Worm (Caenorhabditis elegans): ENCODE measurements around the gene srw-15.
"Not testable (repeated sequence)": the region's sequence is repeated elsewhere in the genome, so short reads cannot be mapped to it uniquely, and the experiment has no call there.

Gene srw-15

DNA sequence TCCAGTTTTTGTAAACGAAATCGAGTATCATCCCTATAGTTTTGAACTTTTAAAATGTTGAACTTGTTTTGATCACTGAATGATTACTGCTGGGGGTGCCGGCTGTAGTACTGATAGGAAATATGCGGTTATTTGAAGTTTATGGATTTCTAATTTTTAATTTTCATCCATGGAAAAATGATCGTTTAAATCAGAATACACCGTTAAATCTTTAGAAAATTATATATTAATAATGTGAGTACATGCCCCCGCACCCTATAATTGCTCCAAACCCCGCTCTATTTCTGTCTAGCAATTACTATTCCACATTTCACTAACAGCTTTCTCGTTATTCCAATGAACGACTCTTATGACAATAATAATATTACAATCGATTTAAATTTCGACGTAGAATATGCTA is 30.6 kb upstream of the srw-15 start, which contains the start of gene Y75B12B.10:
Gene Y75B12B.10 (plus strand): TSS at position 301 of the 400 bp plus-strand sequence.
- TF ChIP-seq ceh-2 (tag; optimal IDR thresholded peaks at IDR 0.05) (no peak), ahr-1 (tag; optimal IDR thresholded peaks at IDR 0.05) (no peak), unc-86 (tag; optimal IDR thresholded peaks at IDR 0.05) (no peak), unc-55 (GFP tag; optimal IDR thresholded peaks at IDR 0.05) (no peak), tbx-7 (tag; optimal IDR thresholded peaks at IDR 0.05) (no peak), pax-1 (tag; optimal IDR thresholded peaks at IDR 0.05) (no peak), pha-4 (tag; optimal IDR thresholded peaks at IDR 0.05) (no peak), ceh-48 (tag; optimal IDR thresholded peaks at IDR 0.05) (no peak), unc-3 (GFP tag; conservative IDR thresholded peaks at IDR 0.05) (no peak), unc-3 (tag; optimal IDR thresholded peaks at IDR 0.05) (no peak), npax-4 (tag; optimal IDR thresholded peaks at IDR 0.05) (no peak)

DNA sequence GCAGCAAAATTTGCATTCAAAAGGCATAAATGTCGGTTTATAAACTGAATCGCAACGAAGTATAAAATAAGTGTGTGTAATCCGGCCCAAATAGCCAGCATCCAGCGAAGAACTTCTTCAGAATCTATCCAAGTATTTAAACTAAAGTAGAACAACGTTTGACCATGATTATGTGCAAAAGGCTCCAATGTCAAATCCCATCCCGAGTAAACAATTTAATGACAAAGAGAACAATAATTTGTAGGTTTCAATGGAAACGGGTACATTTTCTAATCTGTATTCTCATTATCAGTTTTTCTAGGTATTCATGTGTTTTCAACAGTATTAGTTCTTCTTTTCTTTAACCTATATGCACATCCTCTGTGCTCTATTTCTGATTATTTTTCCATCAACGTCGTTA is 22.7 kb upstream of the srw-15 start, which contains the start of gene C41G6.12:
Gene C41G6.12 (minus strand): TSS at position 101 of the 400 bp plus-strand sequence.
- not testable (repeated sequence) for TF ChIP-seq fkh-6, elt-2, ceh-30 (tag; optimal IDR thresholded peaks at IDR 0.05)

DNA sequence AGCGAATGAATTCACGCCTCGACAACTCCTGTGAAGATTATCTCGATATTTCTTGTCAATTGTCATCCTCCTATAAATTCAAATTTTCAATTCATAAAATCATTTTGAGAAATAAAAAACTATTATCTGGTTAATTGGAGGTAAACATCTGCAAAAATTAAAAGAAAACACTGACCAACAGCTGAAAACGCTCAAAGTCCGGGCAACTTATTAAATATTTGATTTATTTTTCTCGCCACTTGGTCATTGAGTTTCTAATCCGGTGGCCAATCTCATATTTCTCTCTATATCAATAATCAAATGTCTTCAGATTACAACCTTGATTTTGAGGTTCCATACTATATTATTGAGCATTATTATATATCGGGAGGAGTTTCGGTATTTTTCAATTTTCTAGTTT is 18.5 kb upstream of the srw-15 start, which contains the start of gene sri-24:
Gene sri-24 (plus strand): TSS at position 301 of the 400 bp plus-strand sequence.
- TF ChIP-seq nhr-232, pros-1, ceh-9 (tag; optimal IDR thresholded peaks at IDR 0.05): not testable (repeated sequence)

DNA sequence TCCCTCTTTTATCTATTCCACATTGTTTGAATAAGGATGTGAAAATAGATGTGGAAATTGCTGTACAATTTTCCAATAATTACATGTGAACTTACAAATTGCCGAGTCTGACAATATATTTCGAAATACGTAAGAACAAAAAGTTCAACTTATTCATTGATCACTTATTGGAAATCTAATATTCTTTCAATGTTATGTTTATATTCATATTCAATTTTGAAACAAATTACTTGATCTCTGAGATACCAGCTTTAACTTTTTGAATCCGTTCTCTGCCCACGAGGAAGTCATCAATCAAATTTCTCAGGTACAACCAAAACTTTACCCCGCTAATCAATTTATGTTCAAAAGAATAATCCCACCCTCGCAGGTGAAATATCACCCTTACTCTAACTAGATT is 15.2 kb upstream of the srw-15 start, which contains the start of gene sri-26:
Gene sri-26 (plus strand): TSS at position 301 of the 400 bp plus-strand sequence.
- not testable (repeated sequence) for TF ChIP-seq ceh-30, hlh-8, syd-9 (tag; optimal IDR thresholded peaks at IDR 0.05)

DNA sequence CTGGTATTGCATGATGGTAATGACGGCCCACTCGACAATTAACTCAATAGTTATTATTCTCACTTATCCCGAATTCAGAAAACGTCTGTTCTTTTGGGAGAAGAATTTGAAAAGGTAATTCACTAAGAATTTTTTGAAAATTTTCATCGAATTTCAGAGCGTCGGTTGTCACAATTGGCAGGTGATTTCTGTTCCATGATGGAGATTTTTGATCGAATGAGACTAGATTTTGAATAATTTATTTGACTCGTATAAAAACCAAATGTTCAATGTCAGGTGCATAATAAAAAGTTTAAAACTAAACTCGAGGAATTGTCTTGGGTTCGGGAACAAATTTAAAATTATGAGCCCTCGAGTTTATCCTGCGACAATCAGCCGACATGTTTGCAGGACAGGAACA is 13.6 kb upstream of the srw-15 start, which contains the start of gene sri-25:
Gene sri-25 (plus strand): TSS at position 301 of the 400 bp plus-strand sequence.
- TF ChIP-seq elt-2 (tag; optimal IDR thresholded peaks at IDR 0.05) (no peak), unc-42 (tag; optimal IDR thresholded peaks at IDR 0.05) (no peak), ceh-14 (tag; optimal IDR thresholded peaks at IDR 0.05) (no peak), Y22D7AL.16 (tag; optimal IDR thresholded peaks at IDR 0.05) (no peak), dve-1 (tag; optimal IDR thresholded peaks at IDR 0.05) (no peak), fkh-6 (tag; optimal IDR thresholded peaks at IDR 0.05) (no peak), fkh-10 (GFP tag; optimal IDR thresholded peaks at IDR 0.05) (no peak), nhr-232 (tag; optimal IDR thresholded peaks at IDR 0.05) (no peak), hlh-30 (tag; optimal IDR thresholded peaks at IDR 0.05; ENCODE audit: insufficient read depth) (no peak), che-1 (tag; optimal IDR thresholded peaks at IDR 0.05) (no peak), rnt-1 (tag; optimal IDR thresholded peaks at IDR 0.05) (no peak), ceh-22 (tag; optimal IDR thresholded peaks at IDR 0.05) (no peak), pqm-1 (tag; optimal IDR thresholded peaks at IDR 0.05) (no peak), unc-3 (GFP tag; conservative IDR thresholded peaks at IDR 0.05) (no peak), unc-3 (tag; optimal IDR thresholded peaks at IDR 0.05) (no peak), F13H6.1 (tag; optimal IDR thresholded peaks at IDR 0.05) (no peak), ceh-19 (GFP tag; optimal IDR thresholded peaks at IDR 0.05) (no peak), ttx-3 (tag; optimal IDR thresholded peaks at IDR 0.05) (no peak), pag-3 (tag; optimal IDR thresholded peaks at IDR 0.05; ENCODE audit: borderline replicate concordance) (no peak)

DNA sequence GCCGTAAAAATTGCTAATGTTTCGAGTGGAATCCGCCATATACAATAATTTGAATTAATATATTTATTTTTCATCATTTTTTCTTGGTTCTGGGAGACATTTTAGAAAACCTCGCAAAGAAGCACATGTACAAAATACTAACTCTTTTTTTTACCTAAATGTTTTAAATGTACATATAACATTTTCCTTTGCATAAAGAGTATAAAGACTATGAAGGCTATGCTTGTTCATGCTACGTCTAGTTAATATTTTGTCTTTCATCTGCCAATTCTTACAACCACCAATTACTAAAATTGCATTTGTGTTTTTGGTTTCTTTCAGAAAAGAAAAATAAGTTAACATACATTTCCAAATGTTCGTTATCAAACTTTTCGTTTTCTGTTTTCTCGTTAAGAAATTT is 9.0 kb upstream of the srw-15 start, which contains the start of gene irld-25:
Gene irld-25 (plus strand): TSS at position 301 of the 400 bp plus-strand sequence.
- no peak for TF ChIP-seq K09A11.1 (tag; optimal IDR thresholded peaks at IDR 0.05; ENCODE audit: insufficient read depth)
- no peak for TF ChIP-seq odd-2 (tag; optimal IDR thresholded peaks at IDR 0.05)
- no peak for TF ChIP-seq unc-3 (GFP tag; conservative IDR thresholded peaks at IDR 0.05)
- no peak for TF ChIP-seq unc-3 (tag; optimal IDR thresholded peaks at IDR 0.05)
- TF ChIP-seq mec-3 (tag; optimal IDR thresholded peaks at IDR 0.05; ENCODE audit: borderline replicate concordance): no peak
- TF ChIP-seq ceh-31 (tag; optimal IDR thresholded peaks at IDR 0.05): no peak
- no peak for TF ChIP-seq Y22D7AL.16 (tag; optimal IDR thresholded peaks at IDR 0.05)
- no peak for TF ChIP-seq nfya-1 (tag; optimal IDR thresholded peaks at IDR 0.05)
- TF ChIP-seq ceh-6 (GFP tag; optimal IDR thresholded peaks at IDR 0.05): no peak
- TF ChIP-seq hlh-13 (GFP tag; optimal IDR thresholded peaks at IDR 0.05): no peak
- no peak for TF ChIP-seq pat-9 (tag; optimal IDR thresholded peaks at IDR 0.05)
- no peak for TF ChIP-seq tbx-2 (tag; optimal IDR thresholded peaks at IDR 0.05)
